Fruit fly (Drosophila melanogaster): Measurements from ENCODE around the gene Naa20B.

Gene Naa20B

DNA sequence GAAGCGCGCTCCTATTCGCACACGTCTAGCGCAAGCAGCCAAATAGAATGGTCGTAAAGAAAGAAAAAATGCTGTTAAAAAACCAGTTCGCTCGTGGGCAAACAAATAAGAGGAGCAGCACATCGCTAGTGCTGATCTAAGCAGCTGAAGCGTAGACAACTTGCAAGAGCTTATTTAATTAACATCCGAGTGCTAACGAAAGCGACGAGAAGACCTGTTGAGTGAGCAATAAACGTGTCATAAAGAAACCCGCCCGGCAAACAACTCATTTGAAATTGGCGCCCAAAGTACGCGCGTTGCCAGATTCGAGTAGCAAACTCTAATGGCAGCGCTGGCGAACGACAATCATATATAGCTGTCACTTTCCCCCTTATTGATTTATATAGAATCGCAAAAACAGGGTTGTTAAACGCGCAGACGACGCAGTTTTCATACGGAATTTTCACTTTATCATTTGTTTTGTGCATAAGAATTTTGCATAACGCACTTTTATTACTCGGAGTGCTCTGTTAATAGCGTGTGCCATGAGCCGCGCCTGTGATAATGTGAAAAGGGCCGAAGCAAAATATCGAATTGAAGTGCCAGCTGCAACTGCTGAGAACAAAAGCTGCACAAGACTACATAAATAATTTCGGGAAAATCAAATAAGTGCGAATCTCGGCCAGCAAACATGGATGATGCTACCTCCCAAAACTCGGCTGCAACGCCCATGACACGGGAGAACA lies 38.9 kb downstream of the Naa20B start (continued):
- TF ChIP-seq CG3281 (GFP tag; optimal IDR thresholded peaks at IDR 0.05) = peak; percentile 100
- TF ChIP-seq eyg (GFP tag; optimal IDR thresholded peaks at IDR 0.05) = no peak
- no peak for TF ChIP-seq Optix (GFP tag; IDR thresholded peaks at IDR 0.05)
- TF ChIP-seq repo (GFP tag; optimal IDR thresholded peaks at IDR 0.05) = no peak
- no peak for TF ChIP-seq CG7928 (GFP tag; optimal IDR thresholded peaks at IDR 0.05)
- no peak for TF ChIP-seq Usf (GFP tag; optimal IDR thresholded peaks at IDR 0.05)
- TF ChIP-seq NfI (GFP tag; optimal IDR thresholded peaks at IDR 0.05) = no peak
- TF ChIP-seq Hr39 (optimal IDR thresholded peaks at IDR 0.05) = no peak
- TF ChIP-seq CG2202 (tag; optimal IDR thresholded peaks at IDR 0.05) = no peak
- TF ChIP-seq CoRest (tag; optimal IDR thresholded peaks at IDR 0.05) = no peak
- no peak for TF ChIP-seq gce (GFP tag; IDR thresholded peaks at IDR 0.05)
- 0 out of 2 replicates have a peak, but pooled peaks have one; percentile 42 for TF ChIP-seq CG42726 (GFP tag; IDR thresholded peaks at IDR 0.05; ENCODE audit: partially characterized antibody)
- TF ChIP-seq CG7786 (GFP tag; optimal IDR thresholded peaks at IDR 0.05) = no peak
- peak; percentile 72 for TF ChIP-seq Opbp (GFP tag; IDR thresholded peaks at IDR 0.05; ENCODE audit: partially characterized antibody)
- no peak for TF ChIP-seq bab2 (GFP tag; optimal IDR thresholded peaks at IDR 0.05)
- no peak for TF ChIP-seq CG12769 (tag; optimal IDR thresholded peaks at IDR 0.05)
- no peak for TF ChIP-seq chif (GFP tag; optimal IDR thresholded peaks at IDR 0.05)
- TF ChIP-seq nmo (GFP tag; optimal IDR thresholded peaks at IDR 0.05) = peak; percentile 70
- TF ChIP-seq da (GFP tag; optimal IDR thresholded peaks at IDR 0.05) = no peak
- TF ChIP-seq kay (GFP tag; optimal IDR thresholded peaks at IDR 0.05) = peak; percentile 21
- no peak for TF ChIP-seq CG6854 (GFP tag; optimal IDR thresholded peaks at IDR 0.05)
- TF ChIP-seq HmgD (GFP tag; optimal IDR thresholded peaks at IDR 0.05) = peak; percentile 84
- TF ChIP-seq knrl (GFP tag; IDR thresholded peaks at IDR 0.05; ENCODE audit: partially characterized antibody) = peak; percentile 55; the same call in 2 of the 3 replicates
- TF ChIP-seq CG11696 (GFP tag; IDR thresholded peaks at IDR 0.05) = no peak
- TF ChIP-seq zen (tag; optimal IDR thresholded peaks at IDR 0.05) = peak; percentile 43
- TF ChIP-seq Dip2 (GFP tag; IDR thresholded peaks at IDR 0.05) = no peak
- TF ChIP-seq bowl (GFP tag; IDR thresholded peaks at IDR 0.05) = no peak
- no peak for TF ChIP-seq Ada2b (GFP tag; IDR thresholded peaks at IDR 0.05)
- TF ChIP-seq ERR (GFP tag; optimal IDR thresholded peaks at IDR 0.05) = no peak
- TF ChIP-seq CG1832 (GFP tag; optimal IDR thresholded peaks at IDR 0.05) = peak; percentile 57
- TF ChIP-seq onecut (GFP tag; IDR thresholded peaks at IDR 0.05) = peak; percentile 97
- peak; percentile 25 for TF ChIP-seq gfzf (GFP tag; optimal IDR thresholded peaks at IDR 0.05)
- TF ChIP-seq Oli (tag; optimal IDR thresholded peaks at IDR 0.05) = no peak
- no peak for TF ChIP-seq ttk (GFP tag; IDR thresholded peaks at IDR 0.05)
- TF ChIP-seq ems (GFP tag; optimal IDR thresholded peaks at IDR 0.05) = no peak
- TF ChIP-seq Vsx1 (GFP tag; optimal IDR thresholded peaks at IDR 0.05) = no peak
- TF ChIP-seq Adf1 (GFP tag; IDR thresholded peaks at IDR 0.05) = peak; percentile 65
- no peak for TF ChIP-seq CG30431 (GFP tag; optimal IDR thresholded peaks at IDR 0.05)
- no peak for TF ChIP-seq corto (GFP tag; optimal IDR thresholded peaks at IDR 0.05)
- no peak for TF ChIP-seq peb (GFP tag; IDR thresholded peaks at IDR 0.05)
- TF ChIP-seq CG6689 (GFP tag; IDR thresholded peaks at IDR 0.05) = no peak
- TF ChIP-seq scrt (GFP tag; optimal IDR thresholded peaks at IDR 0.05) = no peak
- TF ChIP-seq br (optimal IDR thresholded peaks at IDR 0.05) = no peak
- TF ChIP-seq E2f2 (GFP tag; IDR thresholded peaks at IDR 0.05) = peak; percentile 99
- TF ChIP-seq CG8765 (GFP tag; IDR thresholded peaks at IDR 0.05) = no peak
- TF ChIP-seq lov (optimal IDR thresholded peaks at IDR 0.05) = no peak
- TF ChIP-seq lov (GFP tag; IDR thresholded peaks at IDR 0.05) = no peak
- peak; percentile 56 for TF ChIP-seq CG12659 (GFP tag; optimal IDR thresholded peaks at IDR 0.05)
- peak; percentile 13 for TF ChIP-seq CG8290 (GFP tag; optimal IDR thresholded peaks at IDR 0.05)
- no peak for TF ChIP-seq CG8290 (tag; optimal IDR thresholded peaks at IDR 0.05)
- TF ChIP-seq vnd (GFP tag; IDR thresholded peaks at IDR 0.05; ENCODE audit: partially characterized antibody) = no peak
- TF ChIP-seq ham (GFP tag; IDR thresholded peaks at IDR 0.05) = no peak

Data from whole organism, embryonic.